Fruit fly (Drosophila melanogaster): ENCODE data around the gene CG2209.

Gene CG2209

dm6 chrX:13023777-13024176 is 1.8 kb downstream of the CG2209 start (continued):
- TF ChIP-seq CG32532 (GFP tag; IDR thresholded peaks at IDR 0.05) (no peak), sob (GFP tag; IDR thresholded peaks at IDR 0.05) (no peak), Dp (GFP tag; optimal IDR thresholded peaks at IDR 0.05) (no peak), CG2678 (tag; optimal IDR thresholded peaks at IDR 0.05) (peak; percentile 61), CG6791 (GFP tag; IDR thresholded peaks at IDR 0.05; ENCODE audit: partially characterized antibody) (no peak), CG34224 (GFP tag; IDR thresholded peaks at IDR 0.05; ENCODE audit: partially characterized antibody) (no peak), lola (GFP tag; optimal IDR thresholded peaks at IDR 0.05) (no peak), az2 (GFP tag; optimal IDR thresholded peaks at IDR 0.05) (no peak), abd-A (tag; optimal IDR thresholded peaks at IDR 0.05) (peak; percentile 66), rib (GFP tag; IDR thresholded peaks at IDR 0.05) (no peak), CG3838 (GFP tag; optimal IDR thresholded peaks at IDR 0.05) (no peak), corto (GFP tag; optimal IDR thresholded peaks at IDR 0.05) (no peak), CG33213 (GFP tag; optimal IDR thresholded peaks at IDR 0.05) (no peak), crp (GFP tag; optimal IDR thresholded peaks at IDR 0.05) (no peak), crc (GFP tag; optimal IDR thresholded peaks at IDR 0.05) (no peak), tup (GFP tag; optimal IDR thresholded peaks at IDR 0.05) (no peak), dm (GFP tag; optimal IDR thresholded peaks at IDR 0.05) (no peak), pb (GFP tag; optimal IDR thresholded peaks at IDR 0.05) (no peak), dan (GFP tag; IDR thresholded peaks at IDR 0.05) (no peak), sens-2 (GFP tag; IDR thresholded peaks at IDR 0.05) (no peak), Hr78 (GFP tag; optimal IDR thresholded peaks at IDR 0.05) (no peak), sqz (GFP tag; optimal IDR thresholded peaks at IDR 0.05) (no peak), BtbVII (GFP tag; optimal IDR thresholded peaks at IDR 0.05) (peak; percentile 9), Rx (GFP tag; IDR thresholded peaks at IDR 0.05) (no peak), bsh (GFP tag; optimal IDR thresholded peaks at IDR 0.05) (no peak), CG17186 (GFP tag; optimal IDR thresholded peaks at IDR 0.05) (no peak), CG1832 (GFP tag; optimal IDR thresholded peaks at IDR 0.05) (no peak), Dfd (GFP tag; optimal IDR thresholded peaks at IDR 0.05) (no peak), CG6854 (GFP tag; optimal IDR thresholded peaks at IDR 0.05) (peak; percentile 13), CHES-1-like (GFP tag; optimal IDR thresholded peaks at IDR 0.05) (no peak), sug (tag; optimal IDR thresholded peaks at IDR 0.05) (peak; percentile 5), CG3163 (GFP tag; optimal IDR thresholded peaks at IDR 0.05) (no peak), CG32772 (GFP tag; IDR thresholded peaks at IDR 0.05) (0 out of 2 replicates have a peak, but pooled peaks have one; percentile 8), ssp (GFP tag; IDR thresholded peaks at IDR 0.05) (no peak), CG11696 (GFP tag; IDR thresholded peaks at IDR 0.05) (no peak), Myb (GFP tag; optimal IDR thresholded peaks at IDR 0.05) (no peak), dysf (GFP tag; IDR thresholded peaks at IDR 0.05) (0 out of 3 replicates have a peak, but pooled peaks have one; percentile 32), CG15601 (tag; optimal IDR thresholded peaks at IDR 0.05) (no peak), br (optimal IDR thresholded peaks at IDR 0.05) (no peak), CG10979 (tag; optimal IDR thresholded peaks at IDR 0.05) (no peak), NC2α (GFP tag; optimal IDR thresholded peaks at IDR 0.05) (no peak), zf30C (GFP tag; optimal IDR thresholded peaks at IDR 0.05) (no peak), usp (GFP tag; optimal IDR thresholded peaks at IDR 0.05) (no peak), luna (GFP tag; optimal IDR thresholded peaks at IDR 0.05) (no peak), CG15696 (tag; optimal IDR thresholded peaks at IDR 0.05) (no peak), MESR4 (GFP tag; optimal IDR thresholded peaks at IDR 0.05) (no peak), PHDP (tag; optimal IDR thresholded peaks at IDR 0.05) (peak; percentile 47), CG2199 (GFP tag; IDR thresholded peaks at IDR 0.05) (no peak), Gsc (GFP tag; IDR thresholded peaks at IDR 0.05) (no peak), Fer3 (tag; optimal IDR thresholded peaks at IDR 0.05) (peak; percentile 43), Fer1 (GFP tag; optimal IDR thresholded peaks at IDR 0.05) (peak; percentile 53), aop (GFP tag; IDR thresholded peaks at IDR 0.05) (no peak)

All from whole organism, embryonic.